Worm (Caenorhabditis elegans) whole organism, L3 larva: Measurements from ENCODE around the gene F13D11.3.

ENCODE experiments used
- ama-1 ChIP-seq: fragments of 150-350 bp; optimal IDR thresholded peaks from 2 replicates; lab custom pipeline; 2018
- daf-12 ChIP-seq: fragments of 150-350 bp; optimal IDR thresholded peaks from 2 replicates; lab custom pipeline; 2014; ENCODE audit warnings: missing biosample characterization, missing genetic modification reagents, missing genetic modification characterization
- jun-1 ChIP-seq: fragments of 150-350 bp; optimal IDR thresholded peaks from 2 replicates; lab custom pipeline; 2014; ENCODE audit warnings: missing biosample characterization, missing genetic modification reagents, missing genetic modification characterization
- nhr-76 ChIP-seq: fragments of 150-350 bp; sonication (generic microtip); optimal IDR thresholded peaks from 5 replicates; lab custom pipeline; 2014; ENCODE audit warnings: missing biosample characterization, missing genetic modification characterization
- pqm-1 ChIP-seq: fragments of 150-350 bp; optimal IDR thresholded peaks from 2 replicates; lab custom pipeline; 2017; ENCODE audit warnings: missing biosample characterization, missing genetic modification characterization, inconsistent platforms

- TF ChIP-seq pqm-1 (tag; lab: Kevin White, UChicago) (peak; percentile 23), nhr-76 (no peak), daf-12 (tag; lab: Kevin White, UChicago) (no peak), ama-1 (lab: Kevin White, UChicago) (no peak), jun-1 (tag; lab: Kevin White, UChicago) (peak; percentile 4)
Observed at ce11 chrX:5763904-5764303, 41.8 kb downstream of the F13D11.3 start.
